In genomic region chr2L:17027503-17027902, dm6 we compare ENCODE assay signal across 1 fruit fly cellular context.
A peak's percentile ranks its signal among the peaks of the same experiment; 100 is the strongest.
TF ChIP-seq lines count a peak whose summit lies in the region.

No protein-coding gene starts in this region.

TF ChIP-seq in whole organism, embryonic, 481 proteins besides CTCF, POLR2A, EP300 and RAD21 (continued from another document and continues in another):
- TF ChIP-seq CG10267 (tag; optimal IDR thresholded peaks at IDR 0.05; lab: Kevin White, UChicago) (no peak), CG12769 (tag; optimal IDR thresholded peaks at IDR 0.05; lab: Kevin White, UChicago) (no peak), dm (GFP tag; optimal IDR thresholded peaks at IDR 0.05; lab: Kevin White, UChicago) (no peak), lmd (GFP tag; IDR thresholded peaks at IDR 0.05; lab: Robert Waterston, UW) (no peak), mam (GFP tag; optimal IDR thresholded peaks at IDR 0.05; lab: Kevin White, UChicago) (no peak), ERR (GFP tag; optimal IDR thresholded peaks at IDR 0.05; lab: Kevin White, UChicago) (no peak), CG8290 (GFP tag; optimal IDR thresholded peaks at IDR 0.05; lab: Kevin White, UChicago) (no peak), CG8290 (tag; optimal IDR thresholded peaks at IDR 0.05; lab: Kevin White, UChicago) (peak in 1 of 2 experiments; percentile 17), hbn (GFP tag; IDR thresholded peaks at IDR 0.05; lab: Robert Waterston, UW; ENCODE audit: partially characterized antibody) (no peak), Fer1 (GFP tag; optimal IDR thresholded peaks at IDR 0.05; lab: Kevin White, UChicago) (no peak), CG18764 (GFP tag; optimal IDR thresholded peaks at IDR 0.05; lab: Kevin White, UChicago) (no peak), sima (GFP tag; optimal IDR thresholded peaks at IDR 0.05; lab: Kevin White, UChicago) (no peak), Awh (GFP tag; IDR thresholded peaks at IDR 0.05; lab: Robert Waterston, UW) (no peak; the same call in 1 of the 2 replicates), tna (GFP tag; IDR thresholded peaks at IDR 0.05; lab: Robert Waterston, UW; ENCODE audit: partially characterized antibody) (no peak), CG34376 (GFP tag; optimal IDR thresholded peaks at IDR 0.05; lab: Kevin White, UChicago) (no peak), ap (GFP tag; IDR thresholded peaks at IDR 0.05; lab: Robert Waterston, UW) (no peak), CG17186 (GFP tag; optimal IDR thresholded peaks at IDR 0.05; lab: Kevin White, UChicago) (no peak), maf-S (GFP tag; optimal IDR thresholded peaks at IDR 0.05; lab: Kevin White, UChicago) (no peak), CG14860 (GFP tag; IDR thresholded peaks at IDR 0.05; lab: Robert Waterston, UW; ENCODE audit: partially characterized antibody) (no peak), Ravus (GFP tag; IDR thresholded peaks at IDR 0.05; lab: Robert Waterston, UW) (no peak), dpn (GFP tag; optimal IDR thresholded peaks at IDR 0.05; lab: Kevin White, UChicago) (no peak), Dll (GFP tag; IDR thresholded peaks at IDR 0.05; lab: Robert Waterston, UW; ENCODE audit: partially characterized antibody) (no peak), tx (GFP tag; optimal IDR thresholded peaks at IDR 0.05; lab: Kevin White, UChicago) (no peak), CG34422 (GFP tag; IDR thresholded peaks at IDR 0.05; lab: Robert Waterston, UW) (no peak), eyg (GFP tag; optimal IDR thresholded peaks at IDR 0.05; lab: Kevin White, UChicago) (no peak), pum (GFP tag; optimal IDR thresholded peaks at IDR 0.05; lab: Kevin White, UChicago) (no peak), prd (optimal IDR thresholded peaks at IDR 0.05; lab: Kevin White, UChicago) (no peak), prd (GFP tag; IDR thresholded peaks at IDR 0.05; lab: Robert Waterston, UW) (no peak), CG11696 (GFP tag; IDR thresholded peaks at IDR 0.05; lab: Robert Waterston, UW) (no peak), Ptx1 (GFP tag; IDR thresholded peaks at IDR 0.05; lab: Robert Waterston, UW) (0 out of 2 replicates have a peak, but pooled peaks have one; percentile 8), pan (optimal IDR thresholded peaks at IDR 0.05; lab: Kevin White, UChicago) (no peak), pan (GFP tag; optimal IDR thresholded peaks at IDR 0.05 in 1 of 2, IDR thresholded peaks at IDR 0.05 in 1 of 2) (peak in 1 of 2 experiments; percentile 44), Med (GFP tag; lab: Kevin White, UChicago) (no peak), CG2889 (GFP tag; IDR thresholded peaks at IDR 0.05; lab: Robert Waterston, UW) (no peak), Oaz (GFP tag; IDR thresholded peaks at IDR 0.05; lab: Robert Waterston, UW) (no peak), mirr (GFP tag; optimal IDR thresholded peaks at IDR 0.05; lab: Kevin White, UChicago) (no peak), twi (tag; optimal IDR thresholded peaks at IDR 0.05; lab: Kevin White, UChicago) (no peak), CG10979 (tag; optimal IDR thresholded peaks at IDR 0.05; lab: Kevin White, UChicago) (no peak), repo (GFP tag; optimal IDR thresholded peaks at IDR 0.05; lab: Kevin White, UChicago) (no peak), CG17385 (GFP tag; optimal IDR thresholded peaks at IDR 0.05; lab: Kevin White, UChicago) (no peak), crol (GFP tag; IDR thresholded peaks at IDR 0.05; lab: Robert Waterston, UW) (no peak), CG9609 (GFP tag; optimal IDR thresholded peaks at IDR 0.05; lab: Kevin White, UChicago) (no peak), Vsx1 (GFP tag; optimal IDR thresholded peaks at IDR 0.05; lab: Kevin White, UChicago) (no peak), ara (GFP tag; IDR thresholded peaks at IDR 0.05; lab: Robert Waterston, UW) (no peak), amos (GFP tag; IDR thresholded peaks at IDR 0.05; lab: Robert Waterston, UW; ENCODE audit: partially characterized antibody) (no peak), H15 (GFP tag; IDR thresholded peaks at IDR 0.05; lab: Robert Waterston, UW) (no peak), ssp (GFP tag; IDR thresholded peaks at IDR 0.05; lab: Robert Waterston, UW) (no peak), Doc3 (GFP tag; IDR thresholded peaks at IDR 0.05; lab: Robert Waterston, UW; ENCODE audit: partially characterized antibody) (no peak), CG4404 (GFP tag; IDR thresholded peaks at IDR 0.05; lab: Robert Waterston, UW) (no peak), Dad (GFP tag; optimal IDR thresholded peaks at IDR 0.05; lab: Kevin White, UChicago) (no peak), slbo (GFP tag; IDR thresholded peaks at IDR 0.05; lab: Robert Waterston, UW) (peak; percentile 46), CG12299 (tag; optimal IDR thresholded peaks at IDR 0.05; lab: Kevin White, UChicago) (no peak), CG9817 (tag; optimal IDR thresholded peaks at IDR 0.05; lab: Kevin White, UChicago) (no peak), CG18599 (GFP tag; optimal IDR thresholded peaks at IDR 0.05; lab: Kevin White, UChicago) (peak; percentile 54), ase (GFP tag; IDR thresholded peaks at IDR 0.05; lab: Robert Waterston, UW) (no peak), CG14667 (GFP tag; IDR thresholded peaks at IDR 0.05; lab: Robert Waterston, UW) (no peak), rib (GFP tag; IDR thresholded peaks at IDR 0.05; lab: Robert Waterston, UW) (no peak), CG2120 (GFP tag; optimal IDR thresholded peaks at IDR 0.05; lab: Kevin White, UChicago) (peak; percentile 36), Rx (GFP tag; IDR thresholded peaks at IDR 0.05; lab: Robert Waterston, UW) (no peak), NfI (GFP tag; optimal IDR thresholded peaks at IDR 0.05; lab: Kevin White, UChicago) (no peak), trh (GFP tag; optimal IDR thresholded peaks at IDR 0.05; lab: Kevin White, UChicago) (no peak), fru (optimal IDR thresholded peaks at IDR 0.05; lab: Kevin White, UChicago) (no peak), HmgZ (tag; optimal IDR thresholded peaks at IDR 0.05; lab: Kevin White, UChicago) (no peak), CG7357 (GFP tag; IDR thresholded peaks at IDR 0.05; lab: Robert Waterston, UW) (0 out of 3 replicates have a peak, but pooled peaks have one; percentile 20), sens (GFP tag; lab: Kevin White, UChicago) (peak; percentile 52), CG7928 (GFP tag; optimal IDR thresholded peaks at IDR 0.05; lab: Kevin White, UChicago) (no peak), D19A (tag; optimal IDR thresholded peaks at IDR 0.05; lab: Kevin White, UChicago) (no peak), CG4820 (GFP tag; optimal IDR thresholded peaks at IDR 0.05; lab: Kevin White, UChicago) (no peak), nmo (GFP tag; optimal IDR thresholded peaks at IDR 0.05; lab: Kevin White, UChicago) (no peak), Usf (GFP tag; optimal IDR thresholded peaks at IDR 0.05; lab: Kevin White, UChicago) (no peak), fd102C (GFP tag; optimal IDR thresholded peaks at IDR 0.05; lab: Kevin White, UChicago) (no peak), CG15269 (tag; optimal IDR thresholded peaks at IDR 0.05; lab: Kevin White, UChicago) (no peak), caup (GFP tag; optimal IDR thresholded peaks at IDR 0.05; lab: Kevin White, UChicago; ENCODE audit: severe bottlenecking) (no peak), cas (GFP tag; IDR thresholded peaks at IDR 0.05; lab: Robert Waterston, UW) (no peak), gem (tag; optimal IDR thresholded peaks at IDR 0.05; lab: Kevin White, UChicago) (peak; percentile 29), gsb (GFP tag; IDR thresholded peaks at IDR 0.05; lab: Robert Waterston, UW) (no peak), al (GFP tag; IDR thresholded peaks at IDR 0.05; lab: Robert Waterston, UW) (no peak), CG13123 (GFP tag; optimal IDR thresholded peaks at IDR 0.05; lab: Kevin White, UChicago) (no peak), lov (optimal IDR thresholded peaks at IDR 0.05; lab: Kevin White, UChicago) (no peak), lov (GFP tag; IDR thresholded peaks at IDR 0.05; lab: Robert Waterston, UW) (no peak), CG4282 (GFP tag; optimal IDR thresholded peaks at IDR 0.05; lab: Kevin White, UChicago) (no peak), CG11398 (GFP tag; optimal IDR thresholded peaks at IDR 0.05; lab: Kevin White, UChicago) (no peak), CG4730 (GFP tag; IDR thresholded peaks at IDR 0.05; lab: Robert Waterston, UW) (no peak), Fer2 (tag; optimal IDR thresholded peaks at IDR 0.05; lab: Kevin White, UChicago) (no peak), stc (GFP tag; IDR thresholded peaks at IDR 0.05; lab: Robert Waterston, UW) (no peak), CG32772 (GFP tag; IDR thresholded peaks at IDR 0.05; lab: Robert Waterston, UW) (no peak), knrl (GFP tag; IDR thresholded peaks at IDR 0.05; lab: Robert Waterston, UW; ENCODE audit: partially characterized antibody) (no peak), tgo (GFP tag; IDR thresholded peaks at IDR 0.05; lab: Robert Waterston, UW) (no peak), YL-1 (GFP tag; optimal IDR thresholded peaks at IDR 0.05; lab: Kevin White, UChicago) (no peak), CG7839 (tag; optimal IDR thresholded peaks at IDR 0.05; lab: Kevin White, UChicago) (peak; percentile 9), vnd (GFP tag; IDR thresholded peaks at IDR 0.05; lab: Robert Waterston, UW; ENCODE audit: partially characterized antibody) (no peak), CG6765 (GFP tag; optimal IDR thresholded peaks at IDR 0.05; lab: Kevin White, UChicago) (no peak), CG42726 (GFP tag; IDR thresholded peaks at IDR 0.05; lab: Robert Waterston, UW; ENCODE audit: partially characterized antibody) (no peak), Elba2 (GFP tag; optimal IDR thresholded peaks at IDR 0.05; lab: Kevin White, UChicago) (no peak), aop (GFP tag; IDR thresholded peaks at IDR 0.05; lab: Robert Waterston, UW) (no peak), yki (optimal IDR thresholded peaks at IDR 0.05; lab: Kevin White, UChicago) (no peak), CG8281 (tag; optimal IDR thresholded peaks at IDR 0.05; lab: Kevin White, UChicago) (no peak), kay (GFP tag; optimal IDR thresholded peaks at IDR 0.05; lab: Kevin White, UChicago) (no peak), ewg (GFP tag; optimal IDR thresholded peaks at IDR 0.05; lab: Kevin White, UChicago) (no peak), CG17612 (GFP tag; IDR thresholded peaks at IDR 0.05; lab: Robert Waterston, UW) (no peak), dmrt99B (tag; optimal IDR thresholded peaks at IDR 0.05; lab: Kevin White, UChicago) (peak; percentile 39), CG4328 (GFP tag; optimal IDR thresholded peaks at IDR 0.05; lab: Kevin White, UChicago) (no peak), trem (tag; optimal IDR thresholded peaks at IDR 0.05; lab: Kevin White, UChicago) (no peak), CG15514 (GFP tag; optimal IDR thresholded peaks at IDR 0.05; lab: Kevin White, UChicago) (peak; percentile 8), CG13775 (GFP tag; optimal IDR thresholded peaks at IDR 0.05; lab: Kevin White, UChicago) (no peak), CG9437 (GFP tag; optimal IDR thresholded peaks at IDR 0.05; lab: Kevin White, UChicago) (no peak), CG1529 (GFP tag; optimal IDR thresholded peaks at IDR 0.05; lab: Kevin White, UChicago) (no peak), h (optimal IDR thresholded peaks at IDR 0.05; lab: Kevin White, UChicago) (no peak), Dbx (GFP tag; IDR thresholded peaks at IDR 0.05; lab: Robert Waterston, UW) (no peak), CG32532 (GFP tag; IDR thresholded peaks at IDR 0.05; lab: Robert Waterston, UW) (no peak), pfk (GFP tag; optimal IDR thresholded peaks at IDR 0.05; lab: Kevin White, UChicago) (no peak), Side (GFP tag; optimal IDR thresholded peaks at IDR 0.05; lab: Kevin White, UChicago) (no peak), az2 (GFP tag; optimal IDR thresholded peaks at IDR 0.05; lab: Kevin White, UChicago) (no peak), E2f1 (GFP tag; IDR thresholded peaks at IDR 0.05; lab: Robert Waterston, UW) (no peak), so (GFP tag; IDR thresholded peaks at IDR 0.05; lab: Robert Waterston, UW) (no peak), lbe (GFP tag; optimal IDR thresholded peaks at IDR 0.05; lab: Kevin White, UChicago) (no peak), CG16863 (GFP tag; optimal IDR thresholded peaks at IDR 0.05; lab: Kevin White, UChicago) (no peak), HLH4C (GFP tag; IDR thresholded peaks at IDR 0.05; lab: Robert Waterston, UW; ENCODE audit: partially characterized antibody) (no peak), sim (GFP tag; IDR thresholded peaks at IDR 0.05; lab: Robert Waterston, UW) (no peak), CG14050 (GFP tag; IDR thresholded peaks at IDR 0.05; lab: Robert Waterston, UW) (no peak), abd-A (tag; optimal IDR thresholded peaks at IDR 0.05; lab: Kevin White, UChicago) (no peak), exex (tag; optimal IDR thresholded peaks at IDR 0.05; lab: Kevin White, UChicago) (no peak), lab (GFP tag; optimal IDR thresholded peaks at IDR 0.05; lab: Kevin White, UChicago) (peak; percentile 58), Hmr (GFP tag; optimal IDR thresholded peaks at IDR 0.05; lab: Kevin White, UChicago) (peak; percentile 41), Gsc (GFP tag; IDR thresholded peaks at IDR 0.05; lab: Robert Waterston, UW) (no peak), Mad (GFP tag; optimal IDR thresholded peaks at IDR 0.05; lab: Kevin White, UChicago) (no peak), CG14441 (GFP tag; IDR thresholded peaks at IDR 0.05; lab: Robert Waterston, UW) (0 out of 2 replicates have a peak, but pooled peaks have one; percentile 22), CG12071 (GFP tag; optimal IDR thresholded peaks at IDR 0.05; lab: Kevin White, UChicago) (no peak), Hr51 (GFP tag; optimal IDR thresholded peaks at IDR 0.05; lab: Kevin White, UChicago) (peak in 1 of 2 experiments; percentile 45), Hr78 (GFP tag; optimal IDR thresholded peaks at IDR 0.05; lab: Kevin White, UChicago) (no peak), CG9932 (GFP tag; IDR thresholded peaks at IDR 0.05; lab: Robert Waterston, UW) (peak; percentile 31; the same call in 1 of the 2 replicates), Atf-2 (GFP tag; optimal IDR thresholded peaks at IDR 0.05; lab: Kevin White, UChicago) (no peak), onecut (GFP tag; IDR thresholded peaks at IDR 0.05; lab: Robert Waterston, UW) (no peak), Deaf1 (tag; optimal IDR thresholded peaks at IDR 0.05; lab: Kevin White, UChicago) (no peak), CG10431 (GFP tag; optimal IDR thresholded peaks at IDR 0.05; lab: Kevin White, UChicago) (no peak), CG11456 (GFP tag; IDR thresholded peaks at IDR 0.05; lab: Robert Waterston, UW) (no peak), CG14710 (tag; optimal IDR thresholded peaks at IDR 0.05; lab: Kevin White, UChicago) (no peak), ind (GFP tag; optimal IDR thresholded peaks at IDR 0.05; lab: Kevin White, UChicago) (peak; percentile 10), CG11504 (tag; optimal IDR thresholded peaks at IDR 0.05; lab: Kevin White, UChicago) (peak; percentile 31), zf30C (GFP tag; optimal IDR thresholded peaks at IDR 0.05; lab: Kevin White, UChicago) (no peak)
